Worm (Caenorhabditis elegans) whole organism, L1 larva: ENCODE data around the gene F32D1.3.
A peak's percentile ranks its signal among the peaks of the same experiment; 100 is the strongest.

ENCODE experiments used
- C04F5.9 ChIP-seq: sonication (generic microtip); optimal IDR thresholded peaks from 2 replicates; lab custom pipeline; 2016; ENCODE audit warnings: missing genetic modification characterization, missing compliant biosample characterization
- C16A3.4 ChIP-seq: fragments of 150-350 bp; optimal IDR thresholded peaks from 2 replicates; lab custom pipeline; 2014; ENCODE audit warnings: missing biosample characterization, missing genetic modification characterization
- F16B12.6 ChIP-seq: fragments of 150-350 bp; optimal IDR thresholded peaks from 2 replicates; lab custom pipeline; 2014; ENCODE audit warnings: missing biosample characterization, missing genetic modification characterization
- Y116A8C.19 ChIP-seq: sonication (generic microtip); optimal IDR thresholded peaks from 2 replicates; lab custom pipeline; 2016; ENCODE audit warnings: missing compliant biosample characterization, missing genetic modification characterization, borderline replicate concordance
- blmp-1 ChIP-seq: fragments of 150-350 bp; optimal IDR thresholded peaks from 2 replicates; lab custom pipeline; 2014; ENCODE audit warnings: missing biosample characterization, missing genetic modification characterization
- ceh-63 ChIP-seq: fragments of 200-800 bp; sonication (Bioruptor generic); optimal IDR thresholded peaks from 2 replicates; lab custom pipeline; 2018; ENCODE audit warnings: mild to moderate bottlenecking, missing genetic modification characterization, missing compliant biosample characterization
- ceh-8 ChIP-seq: fragments of 200-800 bp; sonication (Bioruptor generic); optimal IDR thresholded peaks from 2 replicates; lab custom pipeline; 2018; ENCODE audit warnings: mild to moderate bottlenecking, missing genetic modification characterization, moderate library complexity, missing compliant biosample characterization
- ceh-90 ChIP-seq: sonication (generic microtip); optimal IDR thresholded peaks from 2 replicates; lab custom pipeline; 2016; ENCODE audit warnings: missing genetic modification characterization, missing compliant biosample characterization
- ces-1 ChIP-seq: fragments of 150-350 bp; optimal IDR thresholded peaks from 2 replicates; lab custom pipeline; 2014; ENCODE audit warnings: missing biosample characterization, missing genetic modification reagents, missing genetic modification characterization
- efl-1 ChIP-seq, 4 experiments: fragments of 150-350 bp; optimal IDR thresholded peaks in 3 of 4; peaks in 1 of 4; 1 replicate in 1 of 4; 2 replicates in 3 of 4; lab custom pipeline; 2014; ENCODE audit warnings: missing biosample characterization in 2 of 4, missing genetic modification characterization in 2 of 4, missing genetic modification reagents in 2 of 4
- efl-3 ChIP-seq: fragments of 200-800 bp; sonication (Bioruptor generic); optimal IDR thresholded peaks from 2 replicates; lab custom pipeline; 2018; ENCODE audit warnings: mild to moderate bottlenecking, missing genetic modification characterization, missing compliant biosample characterization
- egl-13 ChIP-seq: sonication (generic microtip); optimal IDR thresholded peaks from 2 replicates; lab custom pipeline; 2016; ENCODE audit warnings: missing genotype, missing genetic modification reagents, missing genetic modification characterization, missing compliant biosample characterization
- fkh-4 ChIP-seq: sonication (generic microtip); optimal IDR thresholded peaks from 2 replicates; lab custom pipeline; 2016; ENCODE audit warnings: missing compliant biosample characterization, missing genetic modification characterization, borderline replicate concordance
- fkh-8 ChIP-seq: sonication (generic microtip); optimal IDR thresholded peaks from 2 replicates; lab custom pipeline; 2016; ENCODE audit warnings: mild to moderate bottlenecking, missing genetic modification characterization, missing compliant biosample characterization
- grh-1 ChIP-seq: fragments of 200-800 bp; sonication (Bioruptor generic); IDR thresholded peaks from 2 replicates; pipeline ENCODE4 v1.3.6; 2022; ENCODE audit warnings: missing genetic modification reagents, missing genetic modification characterization, missing compliant biosample characterization
- hlh-4 ChIP-seq: sonication (generic microtip); optimal IDR thresholded peaks from 2 replicates; lab custom pipeline; 2016; ENCODE audit warnings: mild to moderate bottlenecking, missing genetic modification characterization, missing compliant biosample characterization
- hpl-2 ChIP-seq: fragments of 150-350 bp; optimal IDR thresholded peaks from 2 replicates; lab custom pipeline; 2014; ENCODE audit warnings: missing biosample characterization, missing genetic modification reagents, missing genetic modification characterization
- irx-1 ChIP-seq: sonication (generic microtip); optimal IDR thresholded peaks from 2 replicates; lab custom pipeline; 2016; ENCODE audit warnings: missing genetic modification characterization, missing compliant biosample characterization
- lin-14 ChIP-seq: fragments of 200-800 bp; sonication (Bioruptor generic); optimal IDR thresholded peaks from 2 replicates; lab custom pipeline; 2018; ENCODE audit warnings: mild to moderate bottlenecking, missing genetic modification characterization, moderate library complexity, missing compliant biosample characterization
- lin-35 ChIP-seq, 2 experiments: fragments of 150-350 bp; optimal IDR thresholded peaks; 2 replicates each; lab custom pipeline; 2014; ENCODE audit warnings: missing biosample characterization in 2 of 2, missing genetic modification characterization in 2 of 2, missing genetic modification reagents in 2 of 2
- lsy-2 ChIP-seq, 2 experiments: fragments of 150-350 bp; optimal IDR thresholded peaks; 2 replicates each; lab custom pipeline; 2014; ENCODE audit warnings: missing biosample characterization in 2 of 2, missing genetic modification characterization in 2 of 2
- mab-9 ChIP-seq: fragments of 200-800 bp; sonication (Bioruptor generic); IDR thresholded peaks from 2 replicates; pipeline ENCODE4 v1.3.6; 2022; ENCODE audit warnings: missing genetic modification reagents, missing genetic modification characterization, missing compliant biosample characterization
- mdl-1 ChIP-seq, 2 experiments: fragments of 150-350 bp; optimal IDR thresholded peaks; 2 replicates each; lab custom pipeline; 2014 to 2017; ENCODE audit warnings: missing biosample characterization in 2 of 2, missing genetic modification characterization in 2 of 2, inconsistent platforms in 1 of 2
- mef-2 ChIP-seq: fragments of 150-350 bp; optimal IDR thresholded peaks from 2 replicates; lab custom pipeline; 2014; ENCODE audit warnings: missing biosample characterization, missing genetic modification characterization
- mep-1 ChIP-seq: fragments of 150-350 bp; optimal IDR thresholded peaks from 2 replicates; lab custom pipeline; 2014; ENCODE audit warnings: missing biosample characterization, missing genetic modification characterization
- nhr-11 ChIP-seq: fragments of 150-350 bp; optimal IDR thresholded peaks from 2 replicates; lab custom pipeline; 2014; ENCODE audit warnings: missing biosample characterization, missing genetic modification characterization
- nhr-12 ChIP-seq: sonication (generic microtip); optimal IDR thresholded peaks from 2 replicates; lab custom pipeline; 2017; ENCODE audit warnings: missing biosample characterization, missing genetic modification characterization
- nhr-19 ChIP-seq: fragments of 200-800 bp; sonication (Bioruptor generic); conservative IDR thresholded peaks from 2 replicates; pipeline ENCODE4 v1.3.6; 2022; ENCODE audit warnings: missing genetic modification characterization, missing compliant biosample characterization
- nhr-20 ChIP-seq: sonication (generic microtip); optimal IDR thresholded peaks from 2 replicates; lab custom pipeline; 2016; ENCODE audit warnings: mild to moderate bottlenecking, missing genetic modification characterization, missing compliant biosample characterization
- nhr-237 ChIP-seq: fragments of 150-350 bp; optimal IDR thresholded peaks from 2 replicates; lab custom pipeline; 2014; ENCODE audit warnings: missing biosample characterization, missing genetic modification characterization
- nhr-47 ChIP-seq: sonication (generic microtip); optimal IDR thresholded peaks from 2 replicates; lab custom pipeline; 2016; ENCODE audit warnings: mild to moderate bottlenecking, missing genetic modification characterization, moderate library complexity, missing compliant biosample characterization
- nhr-71 ChIP-seq: sonication (generic microtip); optimal IDR thresholded peaks from 2 replicates; lab custom pipeline; 2016; ENCODE audit warnings: mild to moderate bottlenecking, missing genetic modification characterization, moderate library complexity, missing compliant biosample characterization
- nhr-76 ChIP-seq: sonication (generic microtip); optimal IDR thresholded peaks from 2 replicates; lab custom pipeline; 2017; ENCODE audit warnings: missing biosample characterization, missing genetic modification characterization
- nhr-84 ChIP-seq: sonication (generic microtip); optimal IDR thresholded peaks from 2 replicates; lab custom pipeline; 2017; ENCODE audit warnings: missing biosample characterization, missing genetic modification characterization
- nhr-90 ChIP-seq: sonication (generic microtip); optimal IDR thresholded peaks from 2 replicates; lab custom pipeline; 2016; ENCODE audit warnings: mild to moderate bottlenecking, missing genetic modification characterization, missing compliant biosample characterization; ENCODE audit not compliant: poor library complexity
- pax-3 ChIP-seq: fragments of 200-800 bp; sonication (Bioruptor generic); optimal IDR thresholded peaks from 2 replicates; lab custom pipeline; 2018; ENCODE audit warnings: mild to moderate bottlenecking, missing genetic modification characterization, moderate library complexity, missing compliant biosample characterization
- pqm-1 ChIP-seq: sonication (generic microtip); optimal IDR thresholded peaks from 3 replicates; lab custom pipeline; 2017; ENCODE audit warnings: missing biosample characterization, missing genetic modification characterization
- rnt-1 ChIP-seq: sonication (generic microtip); optimal IDR thresholded peaks from 2 replicates; lab custom pipeline; 2016; ENCODE audit warnings: mild to moderate bottlenecking, missing genetic modification characterization, moderate library complexity, missing compliant biosample characterization
- skn-1 ChIP-seq: fragments of 150-350 bp; optimal IDR thresholded peaks from 2 replicates; lab custom pipeline; 2014; ENCODE audit warnings: missing biosample characterization, missing genetic modification characterization
- snu-23 ChIP-seq: sonication (generic microtip); optimal IDR thresholded peaks from 2 replicates; lab custom pipeline; 2016; ENCODE audit warnings: missing genetic modification characterization, missing compliant biosample characterization
- swsn-7 ChIP-seq: sonication (generic microtip); optimal IDR thresholded peaks from 2 replicates; lab custom pipeline; 2016; ENCODE audit warnings: missing genetic modification characterization, missing compliant biosample characterization
- tlp-1 ChIP-seq: fragments of 150-350 bp; optimal IDR thresholded peaks from 2 replicates; lab custom pipeline; 2014; ENCODE audit warnings: missing biosample characterization, missing genetic modification characterization
- unc-130 ChIP-seq: fragments of 150-350 bp; optimal IDR thresholded peaks from 2 replicates; lab custom pipeline; 2017; ENCODE audit warnings: missing biosample characterization, missing genetic modification characterization, inconsistent platforms
- unc-30 ChIP-seq: sonication (generic microtip); optimal IDR thresholded peaks from 2 replicates; lab custom pipeline; 2017; ENCODE audit warnings: missing biosample characterization, missing genetic modification characterization
- unc-98 ChIP-seq: fragments of 200-800 bp; sonication (Bioruptor generic); IDR thresholded peaks from 2 replicates; pipeline ENCODE4 v1.3.6; 2022; ENCODE audit warnings: missing genetic modification characterization, missing compliant biosample characterization
- vab-15 ChIP-seq: sonication (generic microtip); optimal IDR thresholded peaks from 2 replicates; lab custom pipeline; 2017; ENCODE audit warnings: missing genotype, mild to moderate bottlenecking, missing genetic modification characterization, missing compliant biosample characterization
- xbp-1 ChIP-seq: sonication (generic microtip); optimal IDR thresholded peaks from 2 replicates; lab custom pipeline; 2016; ENCODE audit warnings: missing genetic modification characterization, missing compliant biosample characterization
- zag-1 ChIP-seq: fragments of 150-350 bp; optimal IDR thresholded peaks from 2 replicates; lab custom pipeline; 2014; ENCODE audit warnings: missing biosample characterization, missing genetic modification characterization
- zip-4 ChIP-seq: fragments of 200-800 bp; sonication (Bioruptor generic); optimal IDR thresholded peaks from 2 replicates; lab custom pipeline; 2018; ENCODE audit warnings: mild to moderate bottlenecking, missing genetic modification characterization, moderate library complexity, missing compliant biosample characterization

The F32D1.3 gene

DNA sequence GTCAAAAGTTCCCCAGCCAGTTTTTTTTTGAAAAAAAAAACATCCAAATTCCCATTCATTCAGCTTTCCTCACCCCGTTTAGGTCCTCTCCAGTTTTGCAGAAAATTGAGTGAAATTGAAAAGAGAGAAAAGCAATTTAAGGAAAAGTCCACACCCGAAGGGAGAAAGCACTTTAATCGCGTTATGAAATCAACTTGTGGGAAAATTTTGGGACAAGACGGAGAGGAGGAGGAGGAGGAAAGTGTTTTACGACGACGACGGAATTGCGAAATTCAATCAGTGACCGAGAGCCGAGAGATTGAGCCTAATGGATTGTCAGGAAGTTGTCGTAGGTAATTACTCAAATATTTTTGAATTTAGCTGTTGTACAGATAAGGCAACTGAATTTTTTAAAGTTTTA lies 4.0 kb downstream of the F32D1.3 start (continued):
- no peak for TF ChIP-seq nhr-11 (tag; lab: Kevin White, UChicago)
- no peak for TF ChIP-seq C16A3.4 (tag; lab: Kevin White, UChicago)
- TF ChIP-seq skn-1: peak; percentile 38
- no peak for TF ChIP-seq fkh-8
- TF ChIP-seq nhr-20 (tag; lab: Kevin White, UChicago): no peak
- peak; percentile 21 for TF ChIP-seq irx-1 (tag; lab: Kevin White, UChicago)
- no peak for TF ChIP-seq snu-23 (GFP tag; lab: Kevin White, UChicago)
- no peak for TF ChIP-seq nhr-76 (tag; lab: Kevin White, UChicago)
- TF ChIP-seq C04F5.9 (tag; lab: Kevin White, UChicago): no peak
- TF ChIP-seq efl-1 (optimal IDR thresholded peaks at IDR 0.05; lab: Kevin White, UChicago): no peak
- no peak for TF ChIP-seq efl-1 (GFP tag; optimal IDR thresholded peaks at IDR 0.05 in 1 of 2; lab: Kevin White, UChicago)

DNA sequence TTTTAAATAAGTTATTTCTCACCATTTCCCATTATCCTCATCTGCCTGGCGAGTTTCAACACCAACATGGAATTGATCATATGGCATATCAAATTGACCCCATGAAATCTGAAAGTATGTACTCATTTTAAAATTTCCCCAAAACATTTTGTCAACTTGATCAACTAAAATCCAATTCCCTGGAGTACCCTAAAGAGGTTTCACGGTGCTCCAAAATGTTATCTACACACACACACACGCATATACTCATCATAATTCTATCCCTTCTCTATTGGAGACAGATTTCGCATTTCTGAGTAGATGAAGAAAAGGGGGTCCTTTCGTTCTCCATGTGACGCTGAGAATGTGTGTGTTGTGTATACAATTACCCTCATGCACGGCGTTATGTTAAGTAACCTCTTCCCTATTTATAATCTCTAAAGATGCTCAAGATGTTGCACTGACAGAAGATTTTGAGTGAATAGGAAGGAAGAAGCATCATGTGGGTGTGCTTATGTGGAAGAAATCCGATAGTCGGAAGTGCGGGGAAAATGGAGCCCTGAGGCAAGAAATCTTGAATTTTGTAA lies 5.2 kb downstream of the F32D1.3 start:
- no peak for TF ChIP-seq tlp-1
- no peak for TF ChIP-seq zip-4 (GFP tag; lab: Kevin White, UChicago)
- TF ChIP-seq lin-14 (GFP tag; lab: Kevin White, UChicago): peak; percentile 52
- TF ChIP-seq nhr-71: peak; percentile 24
- TF ChIP-seq zag-1: no peak
- no peak for TF ChIP-seq unc-98 (GFP tag; lab: Robert Waterston, UW)

DNA sequence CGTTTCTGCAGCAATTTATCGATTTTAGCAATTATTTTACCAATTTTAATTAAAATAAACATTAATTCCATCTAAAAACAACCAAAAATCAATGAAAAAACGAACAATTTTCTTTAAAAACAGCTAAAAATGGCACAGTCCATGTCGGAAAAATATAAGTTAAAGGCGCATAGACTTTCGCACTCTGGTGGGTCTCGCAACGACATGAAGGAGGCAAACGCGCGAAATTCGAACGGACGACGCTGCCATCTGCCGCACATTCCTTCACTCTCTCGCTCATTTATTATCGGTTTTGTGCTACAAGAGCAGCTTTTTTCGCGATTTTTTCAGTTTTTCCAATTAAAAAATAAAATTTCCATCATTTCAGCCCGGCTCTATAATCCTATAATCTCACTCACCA lies 14.6 kb downstream of the F32D1.3 start, which contains the start of gene mcm-7:
Gene mcm-7 (plus strand): TSS at position 368 of the 400 bp plus-strand sequence.
- TF ChIP-seq mep-1 (tag; lab: Kevin White, UChicago): no peak
- peak; percentile 85 for TF ChIP-seq C16A3.4 (tag; lab: Kevin White, UChicago)
- TF ChIP-seq grh-1 (GFP tag; lab: Robert Waterston, UW): peak; percentile 14; the same call in 1 of the 2 replicates
- no peak for TF ChIP-seq C04F5.9 (tag; lab: Kevin White, UChicago)
- TF ChIP-seq hpl-2: no peak
- no peak for TF ChIP-seq nhr-237 (tag; lab: Kevin White, UChicago)
- TF ChIP-seq unc-130: peak; percentile 43
- no peak for TF ChIP-seq ces-1 (GFP tag; lab: Kevin White, UChicago)
- TF ChIP-seq nhr-90 (tag; lab: Kevin White, UChicago): peak; percentile 19
- TF ChIP-seq efl-3 (GFP tag; lab: Kevin White, UChicago): no peak
- TF ChIP-seq hlh-4: no peak
- no peak for TF ChIP-seq pax-3 (tag; lab: Kevin White, UChicago)
- no peak for TF ChIP-seq nhr-84
- peak; percentile 39 for TF ChIP-seq nhr-19 (GFP tag; lab: Robert Waterston, UW)
- TF ChIP-seq F16B12.6 (tag; lab: Kevin White, UChicago): peak; percentile 37
- TF ChIP-seq fkh-4: no peak
- TF ChIP-seq nhr-47 (tag; lab: Kevin White, UChicago): peak; percentile 58
- TF ChIP-seq lin-35 (GFP tag; optimal IDR thresholded peaks at IDR 0.05; lab: Kevin White, UChicago): peak; percentile 94 to 98
- no peak for TF ChIP-seq unc-30
- peak; percentile 46 for TF ChIP-seq xbp-1 (tag; lab: Kevin White, UChicago)
- TF ChIP-seq mab-9 (GFP tag; lab: Robert Waterston, UW): no peak
- peak in 1 of 2 experiments; percentile 53 for TF ChIP-seq mdl-1 (tag; optimal IDR thresholded peaks at IDR 0.05; lab: Kevin White, UChicago)
- no peak for TF ChIP-seq ceh-8 (GFP tag; lab: Kevin White, UChicago)
- no peak for TF ChIP-seq egl-13 (tag; lab: Kevin White, UChicago)
- TF ChIP-seq mef-2 (tag; lab: Kevin White, UChicago): no peak
- TF ChIP-seq nhr-12 (tag; lab: Kevin White, UChicago): no peak
- TF ChIP-seq rnt-1 (tag; lab: Kevin White, UChicago): peak; percentile 60
- TF ChIP-seq ceh-90 (tag; lab: Kevin White, UChicago): no peak
- no peak for TF ChIP-seq nhr-76 (tag; lab: Kevin White, UChicago)
- no peak for TF ChIP-seq vab-15 (tag; lab: Kevin White, UChicago)
- TF ChIP-seq lsy-2 (tag; optimal IDR thresholded peaks at IDR 0.05; lab: Kevin White, UChicago): peak; percentile 64 to 86
- no peak for TF ChIP-seq ceh-63 (GFP tag; lab: Kevin White, UChicago)
- TF ChIP-seq snu-23 (GFP tag; lab: Kevin White, UChicago): peak; percentile 64
- TF ChIP-seq pqm-1 (tag; lab: Kevin White, UChicago): no peak
- no peak for TF ChIP-seq blmp-1 (tag; lab: Kevin White, UChicago)
- no peak for TF ChIP-seq nhr-11 (tag; lab: Kevin White, UChicago)
- peak; percentile 30 for TF ChIP-seq fkh-8
- TF ChIP-seq swsn-7: peak; percentile 38
- TF ChIP-seq Y116A8C.19 (tag; lab: Kevin White, UChicago): no peak
